Worm (Caenorhabditis elegans): ENCODE data around the gene F41C6.7.

Gene F41C6.7

DNA sequence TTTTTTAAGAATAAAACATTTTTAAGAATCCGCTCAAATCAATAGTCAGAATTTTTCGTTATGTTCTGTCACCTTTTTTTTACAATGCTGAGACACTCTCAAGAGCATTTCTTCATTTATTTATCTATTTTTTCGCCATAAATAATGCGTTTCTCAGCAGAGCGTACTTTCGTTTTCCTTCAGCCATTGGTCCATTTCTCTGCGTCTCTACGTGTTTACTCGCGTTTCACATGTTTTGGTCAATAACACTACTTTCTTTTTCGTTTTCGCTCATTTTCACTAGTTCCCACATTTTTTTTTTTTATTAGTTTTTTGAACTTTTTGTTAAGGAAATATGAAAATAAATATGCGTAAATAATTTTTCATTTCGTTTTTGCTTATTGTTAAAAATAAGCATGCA lies 49.4 kb upstream of the F41C6.7 start (continued):
- TF ChIP-seq egl-27 (tag; optimal IDR thresholded peaks at IDR 0.05), result no peak
- TF ChIP-seq snpc-4 (tag; optimal IDR thresholded peaks at IDR 0.05), result peak; percentile 9
- TF ChIP-seq nhr-85 (tag), result no peak
- TF ChIP-seq rnt-1 (tag; optimal IDR thresholded peaks at IDR 0.05), result peak; percentile 11
- TF ChIP-seq nhr-19 (GFP tag; conservative IDR thresholded peaks at IDR 0.05), result 0 out of 2 replicates have a peak, but pooled peaks have one; percentile 3
- TF ChIP-seq lin-39 (tag; optimal IDR thresholded peaks at IDR 0.05), result no peak
- TF ChIP-seq ceh-63 (GFP tag; optimal IDR thresholded peaks at IDR 0.05), result no peak
- TF ChIP-seq nhr-76 (tag; optimal IDR thresholded peaks at IDR 0.05), result no peak
- TF ChIP-seq efl-1 (optimal IDR thresholded peaks at IDR 0.05), result peak; percentile 12 to 27
- TF ChIP-seq efl-1 (GFP tag; optimal IDR thresholded peaks at IDR 0.05 in 1 of 2), result peak in 1 of 2 experiments; percentile 11
- peak; percentile 19 for TF ChIP-seq C16A3.4 (tag; optimal IDR thresholded peaks at IDR 0.05)
- TF ChIP-seq vab-15 (tag; optimal IDR thresholded peaks at IDR 0.05), result no peak
- TF ChIP-seq nhr-20 (tag; optimal IDR thresholded peaks at IDR 0.05), result peak; percentile 63
- TF ChIP-seq C04F5.9 (tag; optimal IDR thresholded peaks at IDR 0.05), result no peak
- TF ChIP-seq unc-98 (GFP tag; IDR thresholded peaks at IDR 0.05), result no peak
- TF ChIP-seq ces-1 (GFP tag; optimal IDR thresholded peaks at IDR 0.05), result no peak
- TF ChIP-seq ceh-90 (tag; optimal IDR thresholded peaks at IDR 0.05), result no peak
- TF ChIP-seq C34B4.2 (tag; optimal IDR thresholded peaks at IDR 0.05), result no peak
- no peak for TF ChIP-seq pqm-1 (tag; optimal IDR thresholded peaks at IDR 0.05)
- no peak for TF ChIP-seq aly-2 (tag; optimal IDR thresholded peaks at IDR 0.05)
- no peak for TF ChIP-seq mab-9 (GFP tag; IDR thresholded peaks at IDR 0.05)
- peak; percentile 42 to 64 for TF ChIP-seq lin-35 (GFP tag; optimal IDR thresholded peaks at IDR 0.05)
- TF ChIP-seq swsn-7 (tag; optimal IDR thresholded peaks at IDR 0.05), result peak; percentile 25
- no peak for TF ChIP-seq nhr-84 (tag; optimal IDR thresholded peaks at IDR 0.05)
- TF ChIP-seq zip-4 (GFP tag; optimal IDR thresholded peaks at IDR 0.05), result no peak
- TF ChIP-seq nhr-47 (tag; optimal IDR thresholded peaks at IDR 0.05), result peak; percentile 4
- TF ChIP-seq irx-1 (tag; optimal IDR thresholded peaks at IDR 0.05), result no peak
- no peak for TF ChIP-seq egl-13 (tag; optimal IDR thresholded peaks at IDR 0.05)
- TF ChIP-seq hlh-4 (tag; optimal IDR thresholded peaks at IDR 0.05), result no peak
- peak; percentile 42 for TF ChIP-seq tbx-2 (tag; optimal IDR thresholded peaks at IDR 0.05)
- no peak for TF ChIP-seq lir-3 (tag; optimal IDR thresholded peaks at IDR 0.05; ENCODE audit: poor library complexity)
- no peak for TF ChIP-seq hpl-2 (GFP tag; optimal IDR thresholded peaks at IDR 0.05)
- TF ChIP-seq lsy-2 (tag; optimal IDR thresholded peaks at IDR 0.05), result peak; percentile 40 to 69
- no peak for TF ChIP-seq fkh-8 (tag; optimal IDR thresholded peaks at IDR 0.05)
- TF ChIP-seq elt-2 (tag; optimal IDR thresholded peaks at IDR 0.05), result no peak
- TF ChIP-seq xbp-1 (tag; optimal IDR thresholded peaks at IDR 0.05), result peak; percentile 67
- TF ChIP-seq ztf-4 (tag; optimal IDR thresholded peaks at IDR 0.05), result no peak
- TF ChIP-seq nhr-71 (tag; optimal IDR thresholded peaks at IDR 0.05), result peak; percentile 59
- TF ChIP-seq isw-1 (GFP tag; IDR thresholded peaks at IDR 0.05), result no peak
- peak; percentile 2 to 34 (median 23) for TF ChIP-seq dpl-1 (GFP tag; optimal IDR thresholded peaks at IDR 0.05)

DNA sequence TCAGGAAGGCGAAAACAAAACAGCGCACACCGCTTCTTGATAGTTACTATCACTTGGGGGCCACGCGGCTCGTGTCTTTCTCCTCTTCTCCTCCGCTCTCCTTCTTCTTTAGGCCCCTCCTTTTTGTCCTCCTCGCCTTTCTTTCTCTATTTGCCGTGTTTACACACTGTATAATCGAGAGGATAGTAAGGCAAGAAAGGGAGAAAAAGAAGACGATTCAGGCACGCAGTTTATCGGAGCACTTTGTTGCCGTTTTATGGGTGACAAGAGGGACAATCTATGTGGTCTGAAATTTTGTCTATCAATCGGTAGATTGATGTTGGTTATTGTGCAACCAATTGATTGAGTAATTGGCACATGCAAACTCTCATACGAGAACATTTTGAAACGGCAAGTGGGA lies 47.1 kb upstream of the F41C6.7 start, which contains the start of gene F14B8.6:
F14B8.6 (minus strand) TSS at position 292 of the 400 bp plus-strand sequence.
- TF ChIP-seq blmp-1 (tag; optimal IDR thresholded peaks at IDR 0.05) (peak; percentile 18), unc-30 (tag; optimal IDR thresholded peaks at IDR 0.05) (no peak), lin-35 (GFP tag; optimal IDR thresholded peaks at IDR 0.05) (peak in 1 of 2 experiments; percentile 33), elt-2 (tag; optimal IDR thresholded peaks at IDR 0.05) (peak; percentile 68)

DNA sequence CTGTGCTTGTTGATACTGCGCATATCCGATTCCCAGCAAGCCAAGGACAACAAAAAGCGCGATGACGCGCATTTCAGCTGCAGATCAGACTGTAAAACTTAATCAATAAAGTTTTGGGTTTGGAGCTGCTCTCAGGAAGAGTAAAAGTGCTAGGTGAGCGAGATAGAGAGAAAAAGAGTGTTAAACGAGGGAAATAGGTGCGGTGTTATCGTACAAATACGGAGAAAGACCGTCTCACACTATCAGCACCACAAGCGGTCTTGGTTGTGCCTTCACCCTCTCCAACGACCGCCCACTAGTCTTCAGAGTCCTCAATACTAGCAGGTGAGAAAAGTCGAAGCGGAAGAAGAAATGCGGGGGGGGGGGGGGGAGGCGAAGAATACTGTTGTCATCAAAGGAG lies 43.5 kb upstream of the F41C6.7 start, which contains the start of gene F14B8.5:
F14B8.5 (minus strand) TSS at position 127 of the 400 bp plus-strand sequence.
- no peak for TF ChIP-seq nhr-76 (tag; optimal IDR thresholded peaks at IDR 0.05)
- no peak for TF ChIP-seq pag-3 (tag; optimal IDR thresholded peaks at IDR 0.05; ENCODE audit: borderline replicate concordance, insufficient read depth)
- no peak for TF ChIP-seq fkh-4 (tag; optimal IDR thresholded peaks at IDR 0.05; ENCODE audit: borderline replicate concordance)
- peak; percentile 48 for TF ChIP-seq elt-2 (tag; optimal IDR thresholded peaks at IDR 0.05)
- peak; percentile 33 for TF ChIP-seq nhr-85 (tag)
- TF ChIP-seq pqm-1 (tag; optimal IDR thresholded peaks at IDR 0.05), result no peak
